Worm (Caenorhabditis elegans) whole organism, midembryonic: Measurements from ENCODE around the gene cct-1.

Experiments used
- T22C8.4 ChIP-seq: fragments of 200-800 bp; sonication (Bioruptor generic); IDR thresholded peaks from 2 replicates; pipeline ENCODE4 v1.3.6; 2022; ENCODE audit warnings: missing genetic modification characterization, missing compliant biosample characterization
- cog-1 ChIP-seq: sonication (generic microtip); optimal IDR thresholded peaks from 2 replicates; lab custom pipeline; 2016; ENCODE audit warnings: missing genetic modification characterization, missing compliant biosample characterization
- flt-1 ChIP-seq: fragments of 200-800 bp; sonication (Bioruptor generic); IDR thresholded peaks from 2 replicates; pipeline ENCODE4 v1.3.6; 2022; ENCODE audit warnings: missing genetic modification characterization, missing compliant biosample characterization
- klf-2 ChIP-seq: fragments of 200-800 bp; sonication (Bioruptor generic); conservative IDR thresholded peaks from 2 replicates; pipeline ENCODE4 v1.3.6; 2022; ENCODE audit warnings: missing genetic modification reagents, missing genetic modification characterization, missing compliant biosample characterization
- med-1 ChIP-seq: sonication (generic microtip); optimal IDR thresholded peaks from 2 replicates; lab custom pipeline; 2017; ENCODE audit warnings: missing genetic modification characterization, mild to moderate bottlenecking, missing compliant biosample characterization, antibody characterized with exemption, missing genetic modification reagents; ENCODE audit not compliant: insufficient read depth
- ref-1 ChIP-seq: fragments of 200-800 bp; sonication (Bioruptor generic); conservative IDR thresholded peaks from 2 replicates; pipeline ENCODE4 v1.3.6; 2022; ENCODE audit warnings: missing genetic modification reagents, missing genetic modification characterization, missing compliant biosample characterization
- tab-1 ChIP-seq: fragments of 200-800 bp; sonication (Bioruptor generic); IDR thresholded peaks from 2 replicates; pipeline ENCODE4 v1.3.6; 2022; ENCODE audit warnings: missing genetic modification characterization, missing compliant biosample characterization
- ztf-23 ChIP-seq: fragments of 200-800 bp; sonication (Bioruptor generic); IDR thresholded peaks from 2 replicates; pipeline ENCODE4 v1.3.6; 2022; ENCODE audit warnings: missing genetic modification reagents, missing genetic modification characterization, missing compliant biosample characterization
- ztf-29 ChIP-seq: fragments of 200-800 bp; sonication (Bioruptor generic); IDR thresholded peaks from 2 replicates; pipeline ENCODE4 v1.3.6; 2022; ENCODE audit warnings: missing genetic modification reagents, missing genetic modification characterization, missing compliant biosample characterization

ce11 chrII:8178614-8179013 lies 6.6 kb upstream of the cct-1 start:
- TF ChIP-seq cog-1 (tag; lab: Kevin White, UChicago): no peak
- TF ChIP-seq med-1 (GFP tag; lab: Kevin White, UChicago): no peak
- TF ChIP-seq T22C8.4: no peak
- TF ChIP-seq ref-1 (GFP tag; lab: Robert Waterston, UW): no peak
- TF ChIP-seq klf-2: no peak
- TF ChIP-seq flt-1 (GFP tag; lab: Robert Waterston, UW): no peak
- no peak for TF ChIP-seq ztf-23 (GFP tag; lab: Robert Waterston, UW)
- TF ChIP-seq tab-1: no peak
- TF ChIP-seq ztf-29 (GFP tag; lab: Robert Waterston, UW): no peak
